Worm (Caenorhabditis elegans) whole organism, early embryonic: ENCODE measurements around the gene srsx-36.

ENCODE experiments used
- F13C5.2 ChIP-seq: sonication (generic microtip); optimal IDR thresholded peaks from 2 replicates; lab custom pipeline; 2017; ENCODE audit warnings: mild to moderate bottlenecking, missing genetic modification characterization, inconsistent platforms, missing compliant biosample characterization
- ceh-36 ChIP-seq: sonication (generic microtip); optimal IDR thresholded peaks from 2 replicates; lab custom pipeline; 2016; ENCODE audit warnings: missing genetic modification characterization, inconsistent platforms, missing compliant biosample characterization
- flt-1 ChIP-seq: fragments of 200-800 bp; sonication (Bioruptor generic); IDR thresholded peaks from 2 replicates; pipeline ENCODE4 v1.3.6; 2022; ENCODE audit warnings: missing genetic modification characterization, missing compliant biosample characterization
- hnd-1 ChIP-seq: sonication (generic microtip); optimal IDR thresholded peaks from 2 replicates; lab custom pipeline; 2016; ENCODE audit warnings: missing genetic modification characterization, missing compliant biosample characterization

- TF ChIP-seq flt-1 (GFP tag; lab: Robert Waterston, UW): no peak
- no peak for TF ChIP-seq hnd-1
- TF ChIP-seq ceh-36: no peak
- TF ChIP-seq F13C5.2 (tag; lab: Kevin White, UChicago): no peak
Measured at ce11 chrV:15792409-15792808, 17.0 kb downstream of the srsx-36 start, which contains the start of gene T26E4.4.
